Worm (Caenorhabditis elegans) whole organism, L4/young adult: ENCODE data around the gene ins-10.

ENCODE experiments used
- W03F9.2 ChIP-seq: fragments of 150-350 bp; optimal IDR thresholded peaks from 2 replicates; lab custom pipeline; 2014; ENCODE audit warnings: missing biosample characterization, missing genetic modification characterization
- dao-5 ChIP-seq: sonication (generic microtip); optimal IDR thresholded peaks from 2 replicates; lab custom pipeline; 2016; ENCODE audit warnings: missing genotype, missing genetic modification characterization, moderate library complexity, missing compliant biosample characterization
- him-1 ChIP-seq: sonication (generic microtip); optimal IDR thresholded peaks from 2 replicates; lab custom pipeline; 2016; ENCODE audit warnings: missing genotype, missing genetic modification reagents, missing genetic modification characterization, missing compliant biosample characterization

DNA sequence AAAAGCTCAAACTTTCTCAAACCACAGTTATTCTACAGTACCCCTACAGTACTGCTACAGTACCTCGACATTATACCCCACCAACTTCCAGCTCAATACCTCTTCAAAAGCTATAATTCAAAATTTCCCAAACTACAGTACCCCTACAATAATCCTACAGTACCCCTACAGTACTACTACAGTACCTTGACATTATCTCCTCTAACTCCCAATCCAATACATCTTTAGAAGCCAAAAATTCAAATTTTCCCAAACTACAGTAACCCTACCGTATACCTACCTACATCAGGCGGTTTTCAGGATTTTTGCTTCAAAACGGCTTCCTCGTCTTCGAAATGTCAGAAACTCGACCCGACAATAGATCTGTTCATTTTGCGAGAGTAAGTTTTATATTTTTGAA is 23.8 kb downstream of the ins-10 start, which contains the start of gene F58D12.3:
- TF ChIP-seq him-1 (tag; lab: Kevin White, UChicago) (no peak), W03F9.2 (tag; lab: Kevin White, UChicago) (no peak), dao-5 (tag; lab: Kevin White, UChicago) (no peak)
